Worm (Caenorhabditis elegans) whole organism, L4 larva: ENCODE measurements around the gene ugt-11.

ENCODE experiments used
- F49E8.2 ChIP-seq: sonication (generic microtip); optimal IDR thresholded peaks from 2 replicates; lab custom pipeline; 2016; ENCODE audit warnings: missing compliant biosample characterization, mild to moderate bottlenecking, missing genetic modification characterization, borderline replicate concordance
- ceh-20 ChIP-seq: fragments of 200-800 bp; sonication (Bioruptor generic); IDR thresholded peaks from 2 replicates; pipeline ENCODE4 v1.3.6; 2022; ENCODE audit warnings: missing genetic modification reagents, missing genetic modification characterization, missing compliant biosample characterization
- ceh-28 ChIP-seq: fragments of 150-350 bp; optimal IDR thresholded peaks from 2 replicates; lab custom pipeline; 2014; ENCODE audit warnings: missing biosample characterization, missing genetic modification reagents, missing genetic modification characterization
- jun-1 ChIP-seq: fragments of 150-350 bp; optimal IDR thresholded peaks from 2 replicates; lab custom pipeline; 2014; ENCODE audit warnings: missing biosample characterization, missing genetic modification reagents, missing genetic modification characterization
- lin-15B ChIP-seq: fragments of 150-350 bp; sonication (generic microtip); optimal IDR thresholded peaks from 3 replicates; lab custom pipeline; 2014; ENCODE audit warnings: missing biosample characterization, missing genetic modification characterization
- lir-3 ChIP-seq: sonication (generic microtip); optimal IDR thresholded peaks from 2 replicates; lab custom pipeline; 2016; ENCODE audit warnings: mild to moderate bottlenecking, missing genetic modification characterization, missing compliant biosample characterization
- lsy-2 ChIP-seq, 2 experiments: fragments of 150-350 bp in 1 of 2; sonication (generic microtip) in 1 of 2; optimal IDR thresholded peaks; 2 replicates each; lab custom pipeline; 2014 to 2017; ENCODE audit warnings: missing biosample characterization in 2 of 2, missing genetic modification characterization in 2 of 2
- mes-2 ChIP-seq: sonication (generic microtip); optimal IDR thresholded peaks from 2 replicates; lab custom pipeline; 2016; ENCODE audit warnings: missing genotype, mild to moderate bottlenecking, missing genetic modification characterization, missing compliant biosample characterization; ENCODE audit not compliant: poor library complexity, severe bottlenecking
- nhr-25 ChIP-seq: sonication (generic microtip); optimal IDR thresholded peaks from 2 replicates; lab custom pipeline; 2017; ENCODE audit warnings: missing genetic modification characterization, mild to moderate bottlenecking, missing compliant biosample characterization, antibody characterized with exemption, moderate library complexity, borderline replicate concordance; ENCODE audit not compliant: insufficient read depth
- skn-1 ChIP-seq: fragments of 150-350 bp; optimal IDR thresholded peaks from 2 replicates; lab custom pipeline; 2014; ENCODE audit warnings: missing biosample characterization, missing genetic modification characterization
- unc-62 ChIP-seq, 3 experiments: fragments of 150-350 bp in 1 of 3; sonication (generic microtip); optimal IDR thresholded peaks in 2 of 3; peaks in 1 of 3; 1 replicate in 1 of 3; 2 replicates in 2 of 3; lab custom pipeline; 2014 to 2017; ENCODE audit warnings: missing biosample characterization in 3 of 3, missing genetic modification characterization in 3 of 3, missing genetic modification reagents in 3 of 3, missing genotype in 1 of 3
- ztf-11 ChIP-seq: fragments of 150-350 bp; optimal IDR thresholded peaks from 2 replicates; lab custom pipeline; 2014; ENCODE audit warnings: missing biosample characterization, missing genetic modification characterization

DNA sequence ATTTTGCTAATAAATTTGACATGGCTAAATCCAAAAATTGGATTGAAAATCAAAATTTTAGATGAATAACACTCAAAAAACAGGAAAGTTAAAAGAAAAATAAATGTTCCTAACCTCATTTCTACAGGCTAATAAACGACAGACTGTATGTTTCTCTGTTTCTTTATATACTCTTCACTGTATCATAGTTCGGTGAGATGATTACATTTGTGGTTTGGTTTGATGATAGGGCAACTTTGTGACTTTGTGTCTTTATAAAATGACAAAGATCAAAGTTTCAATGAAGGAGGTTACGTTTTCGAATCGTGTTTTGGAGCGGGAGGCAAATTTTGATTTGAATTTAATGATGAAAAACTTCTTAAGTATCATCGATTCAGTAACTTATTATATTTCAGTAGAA is 5.4 kb downstream of the ugt-11 start, which contains the start of gene ugt-12:
- no peak for TF ChIP-seq skn-1
- TF ChIP-seq ceh-20 (GFP tag; lab: Robert Waterston, UW): no peak
- no peak for TF ChIP-seq ztf-11 (tag; lab: Kevin White, UChicago)
- no peak for TF ChIP-seq lin-15B (tag; lab: Kevin White, UChicago)
- no peak for TF ChIP-seq lsy-2 (tag; optimal IDR thresholded peaks at IDR 0.05; lab: Kevin White, UChicago)
- no peak for TF ChIP-seq mes-2 (tag; lab: Kevin White, UChicago)
- no peak for TF ChIP-seq ceh-28 (tag; lab: Kevin White, UChicago)
- TF ChIP-seq unc-62 (GFP tag; optimal IDR thresholded peaks at IDR 0.05 in 1 of 2; lab: Kevin White, UChicago): no peak
- TF ChIP-seq unc-62 (tag; optimal IDR thresholded peaks at IDR 0.05; lab: Kevin White, UChicago): no peak
- no peak for TF ChIP-seq lir-3
- no peak for TF ChIP-seq jun-1
- no peak for TF ChIP-seq F49E8.2
- no peak for TF ChIP-seq nhr-25 (tag; lab: Kevin White, UChicago)
